Worm (Caenorhabditis elegans) whole organism, L4 larva: ENCODE results near the gene rde-8.

Source experiments
- F10B5.3 ChIP-seq: sonication (generic microtip); optimal IDR thresholded peaks from 2 replicates; lab custom pipeline; 2016; ENCODE audit warnings: mild to moderate bottlenecking, missing genetic modification characterization, missing compliant biosample characterization
- F37D6.2 ChIP-seq: sonication (generic microtip); optimal IDR thresholded peaks from 2 replicates; lab custom pipeline; 2016; ENCODE audit warnings: mild to moderate bottlenecking, missing genetic modification characterization, missing compliant biosample characterization
- Y5F2A.4 ChIP-seq: fragments of 200-800 bp; sonication (Bioruptor generic); optimal IDR thresholded peaks from 2 replicates; lab custom pipeline; 2018; ENCODE audit warnings: mild to moderate bottlenecking, missing genetic modification characterization, missing compliant biosample characterization
- Y75B8A.6 ChIP-seq: fragments of 200-800 bp; sonication (Bioruptor generic); IDR thresholded peaks from 2 replicates; pipeline ENCODE4 v1.3.6; 2022; ENCODE audit warnings: missing genetic modification reagents, missing genetic modification characterization, missing compliant biosample characterization
- aha-1 ChIP-seq: fragments of 150-350 bp; peaks from one replicate; lab custom pipeline; 2014; ENCODE audit warnings: missing biosample characterization, missing genetic modification characterization
- ceh-20 ChIP-seq: fragments of 200-800 bp; sonication (Bioruptor generic); IDR thresholded peaks from 2 replicates; pipeline ENCODE4 v1.3.6; 2022; ENCODE audit warnings: missing genetic modification reagents, missing genetic modification characterization, missing compliant biosample characterization
- ceh-32 ChIP-seq: sonication (generic microtip); optimal IDR thresholded peaks from 2 replicates; lab custom pipeline; 2016; ENCODE audit warnings: mild to moderate bottlenecking, missing genetic modification characterization, missing compliant biosample characterization; ENCODE audit not compliant: poor library complexity
- ceh-62 ChIP-seq: sonication (generic microtip); optimal IDR thresholded peaks from 2 replicates; lab custom pipeline; 2017; ENCODE audit warnings: missing biosample characterization, missing genetic modification characterization
- daf-16 ChIP-seq, 3 experiments: sonication (generic microtip); optimal IDR thresholded peaks; 2 replicates each; lab custom pipeline; 2016 to 2017; ENCODE audit warnings: missing genetic modification characterization in 3 of 3, missing genetic modification reagents in 3 of 3, mild to moderate bottlenecking in 2 of 3, missing compliant biosample characterization in 2 of 3, missing biosample characterization in 1 of 3, moderate library complexity in 1 of 3
- hlh-11 ChIP-seq: fragments of 200-800 bp; sonication (Bioruptor generic); optimal IDR thresholded peaks from 2 replicates; lab custom pipeline; 2018; ENCODE audit warnings: mild to moderate bottlenecking, missing genetic modification characterization, missing compliant biosample characterization
- hmg-1.1 ChIP-seq: fragments of 200-800 bp; sonication (Bioruptor generic); IDR thresholded peaks from 2 replicates; pipeline ENCODE4 v1.3.6; 2022; ENCODE audit warnings: missing genetic modification reagents, missing genetic modification characterization, missing compliant biosample characterization
- jun-1 ChIP-seq: fragments of 150-350 bp; optimal IDR thresholded peaks from 2 replicates; lab custom pipeline; 2014; ENCODE audit warnings: missing biosample characterization, missing genetic modification reagents, missing genetic modification characterization
- lin-13 ChIP-seq: fragments of 150-350 bp; optimal IDR thresholded peaks from 2 replicates; lab custom pipeline; 2014; ENCODE audit warnings: missing biosample characterization, missing genetic modification reagents, missing genetic modification characterization
- lin-15B ChIP-seq: fragments of 150-350 bp; sonication (generic microtip); optimal IDR thresholded peaks from 3 replicates; lab custom pipeline; 2014; ENCODE audit warnings: missing biosample characterization, missing genetic modification characterization
- lin-39 ChIP-seq: fragments of 150-350 bp; optimal IDR thresholded peaks from 2 replicates; lab custom pipeline; 2014; ENCODE audit warnings: missing biosample characterization, missing genetic modification reagents, missing genetic modification characterization
- madf-9 ChIP-seq: fragments of 200-800 bp; sonication (Bioruptor generic); conservative IDR thresholded peaks from 2 replicates; pipeline ENCODE4 v1.3.6; 2022; ENCODE audit warnings: missing genetic modification reagents, missing genetic modification characterization, missing compliant biosample characterization
- mdt-29 ChIP-seq: fragments of 200-800 bp; sonication (Bioruptor generic); IDR thresholded peaks from 2 replicates; pipeline ENCODE4 v1.3.6; 2022; ENCODE audit warnings: missing genetic modification reagents, missing genetic modification characterization, missing compliant biosample characterization
- mes-2 ChIP-seq: sonication (generic microtip); optimal IDR thresholded peaks from 2 replicates; lab custom pipeline; 2016; ENCODE audit warnings: missing genotype, mild to moderate bottlenecking, missing genetic modification characterization, missing compliant biosample characterization; ENCODE audit not compliant: poor library complexity, severe bottlenecking
- nhr-10 ChIP-seq: fragments of 150-350 bp; optimal IDR thresholded peaks from 2 replicates; lab custom pipeline; 2014; ENCODE audit warnings: missing biosample characterization, missing genetic modification characterization
- nhr-102 ChIP-seq: sonication (generic microtip); optimal IDR thresholded peaks from 2 replicates; lab custom pipeline; 2016; ENCODE audit warnings: mild to moderate bottlenecking, missing genetic modification characterization, moderate library complexity, missing compliant biosample characterization
- nhr-11 ChIP-seq: fragments of 150-350 bp; optimal IDR thresholded peaks from 2 replicates; lab custom pipeline; 2014; ENCODE audit warnings: missing biosample characterization, missing genetic modification characterization
- nhr-237 ChIP-seq: sonication (generic microtip); optimal IDR thresholded peaks from 2 replicates; lab custom pipeline; 2017; ENCODE audit warnings: missing biosample characterization, missing genetic modification characterization
- nhr-25 ChIP-seq: sonication (generic microtip); optimal IDR thresholded peaks from 2 replicates; lab custom pipeline; 2017; ENCODE audit warnings: missing genetic modification characterization, mild to moderate bottlenecking, missing compliant biosample characterization, antibody characterized with exemption, moderate library complexity, borderline replicate concordance; ENCODE audit not compliant: insufficient read depth
- nhr-41 ChIP-seq: fragments of 200-800 bp; sonication (Bioruptor generic); IDR thresholded peaks from 2 replicates; pipeline ENCODE4 v1.3.6; 2022; ENCODE audit warnings: missing genetic modification reagents, missing genetic modification characterization, missing compliant biosample characterization
- sdz-12 ChIP-seq: fragments of 200-800 bp; sonication (Bioruptor generic); optimal IDR thresholded peaks from 2 replicates; lab custom pipeline; 2018; ENCODE audit warnings: mild to moderate bottlenecking, missing genetic modification characterization, missing compliant biosample characterization
- snpc-4 ChIP-seq: fragments of 150-350 bp; optimal IDR thresholded peaks from 2 replicates; lab custom pipeline; 2014; ENCODE audit warnings: missing biosample characterization, missing genetic modification characterization
- spr-1 ChIP-seq: sonication (generic microtip); optimal IDR thresholded peaks from 2 replicates; lab custom pipeline; 2016; ENCODE audit warnings: mild to moderate bottlenecking, missing genetic modification characterization, missing compliant biosample characterization
- unc-62 ChIP-seq, 3 experiments: fragments of 150-350 bp in 1 of 3; sonication (generic microtip); optimal IDR thresholded peaks in 2 of 3; peaks in 1 of 3; 1 replicate in 1 of 3; 2 replicates in 2 of 3; lab custom pipeline; 2014 to 2017; ENCODE audit warnings: missing biosample characterization in 3 of 3, missing genetic modification characterization in 3 of 3, missing genetic modification reagents in 3 of 3, missing genotype in 1 of 3
- zfp-3 ChIP-seq: fragments of 200-800 bp; sonication (Bioruptor generic); conservative IDR thresholded peaks from 2 replicates; pipeline ENCODE4 v1.3.6; 2022; ENCODE audit warnings: missing genetic modification reagents, missing genetic modification characterization, missing compliant biosample characterization
- ztf-11 ChIP-seq: fragments of 150-350 bp; optimal IDR thresholded peaks from 2 replicates; lab custom pipeline; 2014; ENCODE audit warnings: missing biosample characterization, missing genetic modification characterization

rde-8 gene

DNA sequence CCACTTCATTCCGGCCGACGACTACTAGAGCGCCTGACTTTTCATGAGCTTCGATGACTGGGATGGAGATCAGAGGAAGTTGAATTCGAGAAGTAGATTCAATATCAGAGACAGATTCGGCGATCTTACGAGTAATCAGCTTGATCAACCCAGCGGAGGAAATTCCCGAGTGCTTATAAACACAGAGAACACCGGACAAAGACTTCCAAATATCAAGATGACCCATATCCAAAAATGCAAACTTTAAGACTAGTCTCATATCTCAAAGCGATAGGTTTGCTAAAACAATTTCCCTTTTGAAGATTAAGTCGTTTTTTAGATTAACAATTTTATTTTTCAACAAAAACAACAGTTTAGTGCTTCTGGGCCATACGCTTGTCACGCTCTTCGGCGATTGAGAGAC is 19.7 kb downstream of the rde-8 start, which contains the start of gene Y43B11AR.3 (continued):
- peak; percentile 39 for TF ChIP-seq mes-2 (tag; lab: Kevin White, UChicago)
- TF ChIP-seq, all 104 proteins: peak for 26

DNA sequence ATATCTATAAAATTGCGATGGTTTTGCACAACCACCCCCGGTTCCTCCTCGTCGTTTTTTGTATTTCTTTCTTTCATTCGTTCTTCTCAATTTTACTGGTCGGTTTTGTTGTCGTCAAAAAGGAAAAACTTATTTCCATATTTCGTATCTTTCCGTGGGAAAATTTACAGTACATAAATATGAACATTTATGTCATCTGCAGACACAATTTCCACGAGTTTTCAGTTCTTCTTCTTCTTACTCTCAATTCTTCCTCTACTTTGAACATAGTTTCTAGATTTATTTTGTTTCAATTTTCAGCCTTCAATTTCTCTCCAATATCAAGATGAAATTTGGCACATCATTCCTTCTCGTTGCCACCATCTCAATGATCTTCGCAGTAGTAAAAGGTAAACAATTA is 21.8 kb downstream of the rde-8 start, which contains the start of gene Y43B11AR.1:
Y43B11AR.1 (plus strand) TSS at position 301 of the 400 bp plus-strand sequence.
- TF ChIP-seq nhr-10 (tag; lab: Kevin White, UChicago) (no peak), F37D6.2 (tag; lab: Kevin White, UChicago) (no peak), spr-1 (tag; lab: Kevin White, UChicago) (no peak), Y75B8A.6 (no peak)
- TF ChIP-seq, all 104 proteins: peak for 0

DNA sequence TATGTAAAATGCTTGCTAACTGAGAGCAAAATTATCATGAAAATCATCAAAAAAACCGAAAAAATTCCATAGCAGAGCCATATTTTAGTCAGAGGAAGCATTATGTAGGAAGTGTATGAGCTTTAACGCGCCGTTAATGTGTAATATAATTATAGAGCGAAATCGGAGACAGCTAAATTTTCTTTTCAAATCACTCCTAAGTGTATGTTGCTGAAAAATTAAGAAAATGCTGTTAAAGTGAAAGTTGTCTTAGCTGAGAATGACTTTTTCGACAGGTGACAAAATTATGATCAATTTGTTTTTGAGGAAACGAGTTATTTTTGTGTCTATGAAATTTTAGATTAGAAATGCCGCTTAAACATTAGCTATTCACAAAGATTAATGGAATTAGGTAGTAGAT is 28.0 kb downstream of the rde-8 start, which contains the start of gene srg-50:
srg-50 (minus strand) TSS at position 101 of the 400 bp plus-strand sequence.
- TF ChIP-seq mes-2 (tag; lab: Kevin White, UChicago) (no peak), aha-1 (tag; lab: Kevin White, UChicago) (peak; percentile 33)

DNA sequence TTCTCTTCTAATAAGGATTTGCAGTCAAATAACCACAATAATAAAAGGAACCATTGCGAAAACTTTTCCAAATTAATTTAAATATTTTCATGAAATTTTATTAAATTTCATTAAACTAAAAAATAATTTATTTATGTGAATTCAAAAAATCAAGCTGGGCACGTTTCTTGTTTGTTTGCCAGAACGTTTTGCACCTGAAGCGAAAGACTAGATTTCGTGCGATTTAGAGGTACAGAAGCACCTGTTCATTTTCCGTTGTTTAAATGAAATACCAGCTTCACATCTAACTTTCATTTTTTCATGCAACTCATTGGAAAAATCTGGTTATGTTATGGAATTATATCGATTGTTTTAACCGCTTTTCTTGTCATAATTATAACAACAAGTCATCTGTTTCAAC is 31.0 kb downstream of the rde-8 start, which contains the start of gene srg-48:
srg-48 (plus strand) TSS at position 301 of the 400 bp plus-strand sequence.
- TF ChIP-seq daf-16 (GFP tag; optimal IDR thresholded peaks at IDR 0.05; lab: Kevin White, UChicago): no peak
- no peak for TF ChIP-seq daf-16 (tag; optimal IDR thresholded peaks at IDR 0.05; lab: Kevin White, UChicago)
- no peak for TF ChIP-seq nhr-11 (tag; lab: Kevin White, UChicago)
- no peak for TF ChIP-seq nhr-102
- TF ChIP-seq madf-9: no peak
- no peak for TF ChIP-seq Y75B8A.6
- TF ChIP-seq nhr-41 (GFP tag; lab: Robert Waterston, UW): no peak
- TF ChIP-seq mdt-29 (GFP tag; lab: Robert Waterston, UW): no peak
- no peak for TF ChIP-seq hmg-1.1 (GFP tag; lab: Robert Waterston, UW)
- no peak for TF ChIP-seq ztf-11 (tag; lab: Kevin White, UChicago)
- TF ChIP-seq nhr-237 (tag; lab: Kevin White, UChicago): no peak
- TF ChIP-seq ceh-62: no peak
- TF ChIP-seq sdz-12: no peak
- no peak for TF ChIP-seq aha-1 (tag; lab: Kevin White, UChicago)
- TF ChIP-seq zfp-3 (GFP tag; lab: Robert Waterston, UW): no peak
- no peak for TF ChIP-seq nhr-25
- TF ChIP-seq snpc-4 (tag; lab: Kevin White, UChicago): no peak

DNA sequence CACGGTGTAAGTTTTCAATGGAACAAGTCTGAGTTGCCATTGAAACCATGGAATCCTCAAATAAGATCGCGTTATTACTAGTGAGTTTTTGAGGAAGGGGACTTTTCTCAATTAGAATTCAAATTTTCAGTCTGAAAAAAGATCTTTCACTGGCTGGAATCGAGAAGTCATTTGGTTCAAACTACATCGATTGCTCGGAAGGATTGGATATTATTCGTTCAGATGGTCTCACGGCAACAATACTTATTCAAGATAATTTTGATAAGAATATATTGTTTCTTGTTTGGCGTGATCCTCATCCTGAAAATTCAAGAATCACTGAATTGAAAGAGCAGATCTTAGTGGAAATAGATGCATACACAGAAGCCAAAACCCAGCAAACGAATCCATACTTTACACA is 35.6 kb downstream of the rde-8 start:
- TF ChIP-seq unc-62 (GFP tag; optimal IDR thresholded peaks at IDR 0.05 in 1 of 2; lab: Kevin White, UChicago): peak in 1 of 2 experiments; percentile 93
- TF ChIP-seq unc-62 (tag; optimal IDR thresholded peaks at IDR 0.05; lab: Kevin White, UChicago): no peak
- no peak for TF ChIP-seq lin-39 (tag; lab: Kevin White, UChicago)
- TF ChIP-seq hlh-11 (tag; lab: Kevin White, UChicago): no peak
- TF ChIP-seq, all 104 proteins: peak for 1

DNA sequence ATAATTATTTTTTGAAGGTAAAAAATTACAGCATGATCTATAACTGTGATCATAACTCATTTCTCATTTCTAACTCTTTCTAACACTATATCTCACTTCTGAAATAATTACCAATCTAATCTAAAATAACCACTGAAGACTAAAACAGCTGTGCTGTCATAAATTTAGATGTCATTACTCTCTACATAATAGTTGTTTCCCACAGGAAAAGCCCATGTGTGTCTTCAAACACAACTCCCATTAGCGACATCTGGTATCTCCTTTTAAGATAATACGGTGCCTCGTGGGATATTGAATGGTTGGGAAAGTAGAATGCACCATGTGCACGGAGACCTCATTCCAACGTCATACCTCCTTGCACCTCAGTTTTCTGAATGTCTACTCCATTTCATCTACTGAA is 38.0 kb downstream of the rde-8 start, which contains the start of gene Y43B11AL.1:
Y43B11AL.1 (plus strand) TSS at position 301 of the 400 bp plus-strand sequence.
- no peak for TF ChIP-seq Y5F2A.4 (GFP tag; lab: Kevin White, UChicago)
- TF ChIP-seq lin-13 (GFP tag; lab: Kevin White, UChicago): no peak
- TF ChIP-seq lin-15B: no peak
- TF ChIP-seq F10B5.3 (tag; lab: Kevin White, UChicago): no peak
- TF ChIP-seq ceh-20 (GFP tag; lab: Robert Waterston, UW): no peak
- no peak for TF ChIP-seq jun-1
- TF ChIP-seq nhr-11 (tag; lab: Kevin White, UChicago): no peak
- TF ChIP-seq ceh-32: no peak
- no peak for TF ChIP-seq ceh-62
